Worm (Caenorhabditis elegans): Measurements from ENCODE around the gene irld-48.

ce11 chrII:2984383-2984782, 28.5 kb downstream of the irld-48 start:
- no peak for TF ChIP-seq nhr-11 (tag; optimal IDR thresholded peaks at IDR 0.05)
- no peak for TF ChIP-seq nhr-25 (tag; optimal IDR thresholded peaks at IDR 0.05)
- TF ChIP-seq nhr-12 (tag; optimal IDR thresholded peaks at IDR 0.05) = no peak
- TF ChIP-seq nhr-6 (tag; optimal IDR thresholded peaks at IDR 0.05) = no peak
- no peak for TF ChIP-seq ztf-11 (tag; optimal IDR thresholded peaks at IDR 0.05)
- TF ChIP-seq zag-1 (tag; optimal IDR thresholded peaks at IDR 0.05) = no peak
- no peak for TF ChIP-seq nhr-129 (tag; optimal IDR thresholded peaks at IDR 0.05)
- no peak for TF ChIP-seq ZK546.5 (tag; optimal IDR thresholded peaks at IDR 0.05)
